Worm (Caenorhabditis elegans): ENCODE results near the gene heh-1.

The heh-1 gene

ce11 chrIII:3161600-3161999 is 37.7 kb downstream of the heh-1 start:
- TF ChIP-seq duxl-1 (tag; optimal IDR thresholded peaks at IDR 0.05; ENCODE audit: poor library complexity) (no peak), snpc-1.2 (GFP tag; IDR thresholded peaks at IDR 0.05) (no peak), Y105C5A.15 (GFP tag; IDR thresholded peaks at IDR 0.05) (no peak), set-16 (GFP tag; IDR thresholded peaks at IDR 0.05) (no peak), tra-1 (GFP tag; IDR thresholded peaks at IDR 0.05) (no peak), ceh-62 (tag; optimal IDR thresholded peaks at IDR 0.05) (no peak), nhr-28 (tag; optimal IDR thresholded peaks at IDR 0.05) (peak; percentile 23), nhr-25 (tag; optimal IDR thresholded peaks at IDR 0.05; ENCODE audit: borderline replicate concordance, insufficient read depth) (peak; percentile 73)

- TF ChIP-seq lin-29 (GFP tag; IDR thresholded peaks at IDR 0.05): no peak
Observed at ce11 chrIII:3160490-3160889, 38.8 kb downstream of the heh-1 start.

ce11 chrIII:3154968-3155367 is 44.3 kb downstream of the heh-1 start, which contains the start of gene C44B11.1:
Gene C44B11.1, plus strand, starts transcription at chrIII:3155268.
- no peak for TF ChIP-seq cey-2 (tag; optimal IDR thresholded peaks at IDR 0.05; ENCODE audit: borderline replicate concordance, insufficient read depth)
- TF ChIP-seq dmd-6 (GFP tag; IDR thresholded peaks at IDR 0.05): no peak
- no peak for TF ChIP-seq pha-4 (GFP tag; IDR thresholded peaks at IDR 0.05)
- no peak for TF ChIP-seq pha-4 (tag; optimal IDR thresholded peaks at IDR 0.05)
- TF ChIP-seq skn-1 (tag; optimal IDR thresholded peaks at IDR 0.05): no peak
- no peak for TF ChIP-seq mdl-1 (tag; optimal IDR thresholded peaks at IDR 0.05)
- no peak for TF ChIP-seq F37D6.2 (tag; optimal IDR thresholded peaks at IDR 0.05)
- TF ChIP-seq nhr-42 (GFP tag; IDR thresholded peaks at IDR 0.05): no peak
- no peak for TF ChIP-seq lim-7 (GFP tag; IDR thresholded peaks at IDR 0.05)
- no peak for TF ChIP-seq mdt-29 (GFP tag; IDR thresholded peaks at IDR 0.05)
- TF ChIP-seq ZK337.2 (GFP tag; IDR thresholded peaks at IDR 0.05): no peak
- no peak for TF ChIP-seq ama-1 (optimal IDR thresholded peaks at IDR 0.05)
- TF ChIP-seq zip-11 (GFP tag; IDR thresholded peaks at IDR 0.05): no peak
- no peak for TF ChIP-seq Y105C5A.15 (GFP tag; IDR thresholded peaks at IDR 0.05)
- TF ChIP-seq ceh-82 (tag; optimal IDR thresholded peaks at IDR 0.05): no peak
- no peak for TF ChIP-seq rbr-2 (tag; optimal IDR thresholded peaks at IDR 0.05)
- TF ChIP-seq ztf-11 (tag; optimal IDR thresholded peaks at IDR 0.05): no peak
- no peak for TF ChIP-seq nhr-102 (tag; optimal IDR thresholded peaks at IDR 0.05)

- TF ChIP-seq skn-1 (tag; optimal IDR thresholded peaks at IDR 0.05): no peak
- no peak for TF ChIP-seq fos-1 (tag; optimal IDR thresholded peaks at IDR 0.05)
- TF ChIP-seq dmd-6 (GFP tag; IDR thresholded peaks at IDR 0.05): no peak
- no peak for TF ChIP-seq daf-19 (GFP tag; conservative IDR thresholded peaks at IDR 0.05)
Observed at ce11 chrIII:3152848-3153247, 46.5 kb downstream of the heh-1 start, which contains the start of gene C44B11.6. Gene C44B11.6, plus strand, starts transcription at chrIII:3153148.

Measured in whole organism, L4 larva.